Worm (Caenorhabditis elegans) whole organism, early embryonic: ENCODE data around the gene lec-12.

Experiments
- B0310.2 ChIP-seq: sonication (generic microtip); optimal IDR thresholded peaks from 2 replicates; lab custom pipeline; 2016; ENCODE audit warnings: mild to moderate bottlenecking, missing genetic modification characterization, missing compliant biosample characterization
- F13C5.2 ChIP-seq: sonication (generic microtip); optimal IDR thresholded peaks from 2 replicates; lab custom pipeline; 2017; ENCODE audit warnings: mild to moderate bottlenecking, missing genetic modification characterization, inconsistent platforms, missing compliant biosample characterization
- aly-1 ChIP-seq: sonication (generic microtip); optimal IDR thresholded peaks from 2 replicates; lab custom pipeline; 2016; ENCODE audit warnings: missing genetic modification characterization, missing compliant biosample characterization
- ama-1 ChIP-seq: fragments of 150-350 bp; optimal IDR thresholded peaks from 2 replicates; lab custom pipeline; 2014
- ceh-13 ChIP-seq: fragments of 200-800 bp; sonication (Bioruptor generic); optimal IDR thresholded peaks from 2 replicates; lab custom pipeline; 2018; ENCODE audit warnings: mild to moderate bottlenecking, missing genetic modification characterization, missing compliant biosample characterization
- ceh-36 ChIP-seq: sonication (generic microtip); optimal IDR thresholded peaks from 2 replicates; lab custom pipeline; 2016; ENCODE audit warnings: missing genetic modification characterization, inconsistent platforms, missing compliant biosample characterization
- ets-7 ChIP-seq: sonication (generic microtip); optimal IDR thresholded peaks from 2 replicates; lab custom pipeline; 2016; ENCODE audit warnings: missing genotype, missing genetic modification characterization, missing compliant biosample characterization
- flt-1 ChIP-seq: fragments of 200-800 bp; sonication (Bioruptor generic); IDR thresholded peaks from 2 replicates; pipeline ENCODE4 v1.3.6; 2022; ENCODE audit warnings: missing genetic modification characterization, missing compliant biosample characterization
- hmbx-1 ChIP-seq: sonication (generic microtip); optimal IDR thresholded peaks from 2 replicates; lab custom pipeline; 2016; ENCODE audit warnings: mild to moderate bottlenecking, missing genetic modification characterization, missing compliant biosample characterization
- hmg-4 ChIP-seq: fragments of 200-800 bp; sonication (Bioruptor generic); optimal IDR thresholded peaks from 2 replicates; lab custom pipeline; 2018; ENCODE audit warnings: mild to moderate bottlenecking, missing genetic modification characterization, missing compliant biosample characterization
- hnd-1 ChIP-seq: sonication (generic microtip); optimal IDR thresholded peaks from 2 replicates; lab custom pipeline; 2016; ENCODE audit warnings: missing genetic modification characterization, missing compliant biosample characterization
- pes-1 ChIP-seq: fragments of 200-800 bp; sonication (Bioruptor generic); IDR thresholded peaks from 2 replicates; pipeline ENCODE4 v1.3.6; 2022; ENCODE audit warnings: missing genetic modification reagents, missing genetic modification characterization, missing compliant biosample characterization
- scrt-1 ChIP-seq: fragments of 200-800 bp; sonication (Bioruptor generic); IDR thresholded peaks from 2 replicates; pipeline ENCODE4 v1.3.6; 2022; ENCODE audit warnings: missing genetic modification characterization, missing compliant biosample characterization
- sea-1 ChIP-seq: fragments of 200-800 bp; sonication (Bioruptor generic); conservative IDR thresholded peaks from 2 replicates; pipeline ENCODE4 v1.3.6; 2022; ENCODE audit warnings: missing genetic modification characterization, missing compliant biosample characterization
- tbx-11 ChIP-seq: fragments of 200-800 bp; sonication (Bioruptor generic); IDR thresholded peaks from 2 replicates; pipeline ENCODE4 v1.3.6; 2022; ENCODE audit warnings: missing genetic modification characterization, missing compliant biosample characterization
- tbx-37 ChIP-seq: fragments of 200-800 bp; sonication (Bioruptor generic); conservative IDR thresholded peaks from 2 replicates; pipeline ENCODE4 v1.3.6; 2022; ENCODE audit warnings: missing genetic modification reagents, missing genetic modification characterization, missing compliant biosample characterization
- tra-4 ChIP-seq: sonication (generic microtip); optimal IDR thresholded peaks from 2 replicates; lab custom pipeline; 2017; ENCODE audit warnings: missing genetic modification characterization, missing compliant biosample characterization

The lec-12 gene

ce11 chrV:203855-204432 lies at the start of gene lec-12:
Gene lec-12, plus strand, starts transcription at chrV:204382.
- TF ChIP-seq tra-4 (tag; lab: Kevin White, UChicago) (no peak), hmbx-1 (tag; lab: Kevin White, UChicago) (no peak), flt-1 (GFP tag; lab: Robert Waterston, UW) (no peak), ceh-13 (GFP tag; lab: Kevin White, UChicago) (no peak), sea-1 (GFP tag; lab: Robert Waterston, UW) (no peak), pes-1 (GFP tag; lab: Robert Waterston, UW) (no peak)

ce11 chrV:155215-155614 lies 49.0 kb upstream of the lec-12 start:
- TF ChIP-seq scrt-1 (GFP tag; lab: Robert Waterston, UW): peak; percentile 61; the same call in 1 of the 2 replicates
- no peak for TF ChIP-seq F13C5.2 (tag; lab: Kevin White, UChicago)
- TF ChIP-seq hnd-1: no peak
- peak; percentile 41; the same call in 1 of the 2 replicates for TF ChIP-seq tbx-11 (GFP tag; lab: Robert Waterston, UW)
- peak; percentile 80 for TF ChIP-seq hmg-4 (GFP tag; lab: Kevin White, UChicago)
- TF ChIP-seq pes-1 (GFP tag; lab: Robert Waterston, UW): peak; percentile 30; the same call in 1 of the 2 replicates
- TF ChIP-seq aly-1 (tag; lab: Kevin White, UChicago): peak; percentile 45
- no peak for TF ChIP-seq tbx-37 (GFP tag; lab: Robert Waterston, UW)

- TF ChIP-seq sea-1 (GFP tag; lab: Robert Waterston, UW) (0 out of 2 replicates have a peak, but pooled peaks have one; percentile 19), pes-1 (GFP tag; lab: Robert Waterston, UW) (peak; percentile 68), ceh-36 (no peak), tbx-37 (GFP tag; lab: Robert Waterston, UW) (peak; percentile 53), ama-1 (lab: Kevin White, UChicago) (no peak)
These were observed 47.9 kb upstream of the lec-12 start, which contains the start of gene ttb-1 for ce11 chrV:156044-156869. Gene ttb-1, plus strand, starts transcription at chrV:156819.

ce11 chrV:166687-167086 lies 37.5 kb upstream of the lec-12 start, which contains the start of gene Y108G3AL.2:
Gene Y108G3AL.2, plus strand, starts transcription at chrV:166987.
- TF ChIP-seq scrt-1 (GFP tag; lab: Robert Waterston, UW) (no peak), ceh-36 (peak; percentile 14), ets-7 (no peak)

ce11 chrV:172110-172509 lies 32.1 kb upstream of the lec-12 start, which contains the start of gene cfap-36:
Gene cfap-36, minus strand, starts transcription at chrV:172210.
- no peak for TF ChIP-seq B0310.2 (tag; lab: Kevin White, UChicago)
- no peak for TF ChIP-seq hmg-4 (GFP tag; lab: Kevin White, UChicago)

- TF ChIP-seq hmg-4 (GFP tag; lab: Kevin White, UChicago) (no peak), B0310.2 (tag; lab: Kevin White, UChicago) (no peak), flt-1 (GFP tag; lab: Robert Waterston, UW) (no peak), tra-4 (tag; lab: Kevin White, UChicago) (no peak), sea-1 (GFP tag; lab: Robert Waterston, UW) (no peak), hnd-1 (no peak), tbx-37 (GFP tag; lab: Robert Waterston, UW) (no peak), aly-1 (tag; lab: Kevin White, UChicago) (no peak), ceh-13 (GFP tag; lab: Kevin White, UChicago) (no peak), pes-1 (GFP tag; lab: Robert Waterston, UW) (no peak), ceh-36 (no peak)
These were observed 30.7 kb upstream of the lec-12 start for ce11 chrV:173437-173836.

- TF ChIP-seq flt-1 (GFP tag; lab: Robert Waterston, UW) (no peak), pes-1 (GFP tag; lab: Robert Waterston, UW) (no peak), aly-1 (tag; lab: Kevin White, UChicago) (no peak), ets-7 (no peak), hnd-1 (no peak), ceh-13 (GFP tag; lab: Kevin White, UChicago) (no peak), tbx-37 (GFP tag; lab: Robert Waterston, UW) (no peak), F13C5.2 (tag; lab: Kevin White, UChicago) (no peak), sea-1 (GFP tag; lab: Robert Waterston, UW) (no peak), B0310.2 (tag; lab: Kevin White, UChicago) (no peak), scrt-1 (GFP tag; lab: Robert Waterston, UW) (no peak), hmg-4 (GFP tag; lab: Kevin White, UChicago) (no peak), ama-1 (lab: Kevin White, UChicago) (no peak), tra-4 (tag; lab: Kevin White, UChicago) (no peak), ceh-36 (no peak), tbx-11 (GFP tag; lab: Robert Waterston, UW) (no peak), hmbx-1 (tag; lab: Kevin White, UChicago) (no peak)
These were observed 29.7 kb upstream of the lec-12 start for ce11 chrV:174520-174919.
